2 fruit fly cellular contexts compared by ENCODE assay signal in the genomic region with DNA sequence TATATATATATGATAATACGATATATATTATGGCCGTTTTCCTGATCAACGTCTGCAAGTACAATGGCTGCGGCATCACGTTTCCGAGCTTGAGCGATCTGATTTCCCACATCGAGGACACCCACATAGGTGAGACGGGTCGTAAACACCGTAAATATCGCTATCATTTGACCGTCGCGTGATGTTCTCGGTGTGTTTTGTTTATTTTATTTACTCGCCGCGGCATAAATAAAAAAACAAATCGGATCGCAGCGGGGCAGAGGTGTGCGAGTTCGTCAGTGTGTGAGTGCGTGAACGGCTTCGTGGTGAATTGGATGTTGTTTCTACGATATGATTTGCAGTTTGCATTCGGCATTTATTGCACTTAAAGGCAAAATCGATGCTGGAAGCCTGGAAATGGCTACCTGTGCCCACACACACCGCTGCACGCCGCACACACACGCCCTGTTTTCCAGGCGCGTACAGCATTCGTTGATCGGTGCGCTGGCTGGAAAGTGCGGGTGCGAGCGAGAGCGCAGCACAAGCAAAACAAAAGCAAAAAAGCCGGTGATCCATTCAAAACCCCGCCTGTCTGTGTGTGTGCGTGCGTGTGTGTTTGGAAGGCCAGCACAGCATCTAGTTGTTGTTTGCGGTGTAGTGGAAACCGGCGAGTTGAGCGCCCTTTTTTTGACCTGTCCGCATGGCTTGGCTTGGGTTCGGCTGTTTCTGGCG.
A peak's percentile ranks its signal among the peaks of the same experiment; 100 is the strongest.
TF ChIP-seq lines count a peak whose summit lies in the region.

No protein-coding gene starts in this region.

TF ChIP-seq in whole organism, embryonic, 481 proteins besides CTCF, POLR2A, EP300 and RAD21 (continued from another document):
- TF ChIP-seq CG12942 (GFP tag; optimal IDR thresholded peaks at IDR 0.05; lab: Kevin White, UChicago) (no peak), CG9876 (GFP tag; optimal IDR thresholded peaks at IDR 0.05; lab: Kevin White, UChicago) (no peak), mam (GFP tag; optimal IDR thresholded peaks at IDR 0.05; lab: Kevin White, UChicago) (no peak), MTF-1 (GFP tag; optimal IDR thresholded peaks at IDR 0.05; lab: Kevin White, UChicago; ENCODE audit: borderline replicate concordance) (peak; percentile 15), onecut (GFP tag; IDR thresholded peaks at IDR 0.05; lab: Robert Waterston, UW) (no peak), Atf3 (GFP tag; optimal IDR thresholded peaks at IDR 0.05; lab: Kevin White, UChicago) (no peak), hb (GFP tag; IDR thresholded peaks at IDR 0.05; lab: Robert Waterston, UW; ENCODE audit: partially characterized antibody) (no peak), Jarid2 (GFP tag; optimal IDR thresholded peaks at IDR 0.05; lab: Kevin White, UChicago) (no peak), so (GFP tag; IDR thresholded peaks at IDR 0.05; lab: Robert Waterston, UW) (no peak), odd (GFP tag; optimal IDR thresholded peaks at IDR 0.05; lab: Kevin White, UChicago) (peak; percentile 3), Fer1 (GFP tag; optimal IDR thresholded peaks at IDR 0.05; lab: Kevin White, UChicago) (peak; percentile 31), Dp (GFP tag; optimal IDR thresholded peaks at IDR 0.05; lab: Kevin White, UChicago) (no peak), ap (GFP tag; IDR thresholded peaks at IDR 0.05; lab: Robert Waterston, UW) (no peak), CG1832 (GFP tag; optimal IDR thresholded peaks at IDR 0.05; lab: Kevin White, UChicago) (peak; percentile 85), NfI (GFP tag; optimal IDR thresholded peaks at IDR 0.05; lab: Kevin White, UChicago) (no peak), Myb (GFP tag; optimal IDR thresholded peaks at IDR 0.05; lab: Kevin White, UChicago) (no peak), fru (optimal IDR thresholded peaks at IDR 0.05; lab: Kevin White, UChicago) (peak; percentile 17), CG8924 (tag; optimal IDR thresholded peaks at IDR 0.05; lab: Kevin White, UChicago) (peak; percentile 43), Nf-YC (tag; optimal IDR thresholded peaks at IDR 0.05; lab: Kevin White, UChicago) (peak; percentile 3), NC2β (GFP tag; optimal IDR thresholded peaks at IDR 0.05; lab: Kevin White, UChicago) (no peak), Vsx1 (GFP tag; optimal IDR thresholded peaks at IDR 0.05; lab: Kevin White, UChicago) (peak; percentile 14), CG4617 (GFP tag; optimal IDR thresholded peaks at IDR 0.05; lab: Kevin White, UChicago; ENCODE audit: borderline replicate concordance) (no peak), fd64A (GFP tag; optimal IDR thresholded peaks at IDR 0.05; lab: Kevin White, UChicago) (peak; percentile 41), bsh (GFP tag; optimal IDR thresholded peaks at IDR 0.05; lab: Kevin White, UChicago) (peak in 1 of 2 experiments; percentile 82), jumu (GFP tag; optimal IDR thresholded peaks at IDR 0.05; lab: Kevin White, UChicago) (no peak), CG12659 (GFP tag; optimal IDR thresholded peaks at IDR 0.05; lab: Kevin White, UChicago) (peak; percentile 20), grau (tag; optimal IDR thresholded peaks at IDR 0.05; lab: Kevin White, UChicago) (no peak), lbe (GFP tag; optimal IDR thresholded peaks at IDR 0.05; lab: Kevin White, UChicago) (no peak), ftz-f1 (GFP tag; optimal IDR thresholded peaks at IDR 0.05; lab: Kevin White, UChicago) (peak; percentile 38)

TF ChIP-seq in whole organism, prepupa, 60 proteins besides CTCF, POLR2A, EP300 and RAD21 (continued from another document):
- peak; percentile 59 for TF ChIP-seq fd59A (GFP tag; optimal IDR thresholded peaks at IDR 0.05; lab: Kevin White, UChicago)
- TF ChIP-seq CG8119 (GFP tag; IDR thresholded peaks at IDR 0.05; lab: Robert Waterston, UW), result no peak
- peak; percentile 58 to 74 for TF ChIP-seq salr (GFP tag; optimal IDR thresholded peaks at IDR 0.05; lab: Kevin White, UChicago)
- TF ChIP-seq CG32006 (GFP tag; optimal IDR thresholded peaks at IDR 0.05; lab: Kevin White, UChicago), result peak; percentile 66
- peak; percentile 86 for TF ChIP-seq CG16779 (tag; optimal IDR thresholded peaks at IDR 0.05; lab: Kevin White, UChicago)
- TF ChIP-seq fd85E (GFP tag; optimal IDR thresholded peaks at IDR 0.05; lab: Kevin White, UChicago), result no peak
- no peak for TF ChIP-seq CG11902 (GFP tag; optimal IDR thresholded peaks at IDR 0.05; lab: Kevin White, UChicago)
- TF ChIP-seq achi (GFP tag; optimal IDR thresholded peaks at IDR 0.05; lab: Kevin White, UChicago), result no peak
- TF ChIP-seq Eip75B (GFP tag; optimal IDR thresholded peaks at IDR 0.05; lab: Kevin White, UChicago), result peak; percentile 41
- peak; percentile 91 for TF ChIP-seq svp (GFP tag; lab: Kevin White, UChicago)
